Worm (Caenorhabditis elegans): ENCODE measurements around the gene let-2.

The let-2 gene

DNA sequence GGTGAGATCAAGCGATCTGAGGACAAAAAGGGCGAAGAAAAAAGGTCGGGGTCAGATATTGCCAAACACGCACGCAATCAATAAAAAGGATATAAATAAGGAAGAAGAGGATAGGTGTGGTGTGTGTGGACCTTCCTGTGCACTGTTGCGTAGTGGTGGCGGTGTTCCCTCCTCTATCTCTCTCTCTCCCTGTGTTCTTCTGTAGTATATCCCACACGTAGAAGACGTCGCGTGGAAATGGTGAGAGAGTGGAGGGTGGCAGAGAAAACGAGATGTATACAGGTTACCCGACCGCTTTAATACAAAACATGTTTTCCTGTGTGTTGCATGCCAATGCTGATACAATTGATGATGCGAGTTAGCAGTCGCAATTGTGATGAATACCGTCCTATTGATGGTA, 25.4 kb upstream of the let-2 start:
- TF ChIP-seq egl-27 (tag; optimal IDR thresholded peaks at IDR 0.05) (no peak), swsn-7 (tag; optimal IDR thresholded peaks at IDR 0.05) (no peak), ztf-11 (tag; optimal IDR thresholded peaks at IDR 0.05) (no peak), ces-1 (GFP tag; optimal IDR thresholded peaks at IDR 0.05) (no peak), fkh-4 (tag; optimal IDR thresholded peaks at IDR 0.05; ENCODE audit: borderline replicate concordance) (no peak), blmp-1 (tag; optimal IDR thresholded peaks at IDR 0.05) (peak; percentile 30), lin-14 (GFP tag; optimal IDR thresholded peaks at IDR 0.05) (peak; percentile 59), efl-3 (GFP tag; optimal IDR thresholded peaks at IDR 0.05) (no peak), nhr-85 (tag) (peak; percentile 68), ceh-82 (tag; optimal IDR thresholded peaks at IDR 0.05) (no peak), nhr-71 (tag; optimal IDR thresholded peaks at IDR 0.05) (no peak), snu-23 (GFP tag; optimal IDR thresholded peaks at IDR 0.05) (peak; percentile 11), sox-4 (tag; optimal IDR thresholded peaks at IDR 0.05) (no peak)

DNA sequence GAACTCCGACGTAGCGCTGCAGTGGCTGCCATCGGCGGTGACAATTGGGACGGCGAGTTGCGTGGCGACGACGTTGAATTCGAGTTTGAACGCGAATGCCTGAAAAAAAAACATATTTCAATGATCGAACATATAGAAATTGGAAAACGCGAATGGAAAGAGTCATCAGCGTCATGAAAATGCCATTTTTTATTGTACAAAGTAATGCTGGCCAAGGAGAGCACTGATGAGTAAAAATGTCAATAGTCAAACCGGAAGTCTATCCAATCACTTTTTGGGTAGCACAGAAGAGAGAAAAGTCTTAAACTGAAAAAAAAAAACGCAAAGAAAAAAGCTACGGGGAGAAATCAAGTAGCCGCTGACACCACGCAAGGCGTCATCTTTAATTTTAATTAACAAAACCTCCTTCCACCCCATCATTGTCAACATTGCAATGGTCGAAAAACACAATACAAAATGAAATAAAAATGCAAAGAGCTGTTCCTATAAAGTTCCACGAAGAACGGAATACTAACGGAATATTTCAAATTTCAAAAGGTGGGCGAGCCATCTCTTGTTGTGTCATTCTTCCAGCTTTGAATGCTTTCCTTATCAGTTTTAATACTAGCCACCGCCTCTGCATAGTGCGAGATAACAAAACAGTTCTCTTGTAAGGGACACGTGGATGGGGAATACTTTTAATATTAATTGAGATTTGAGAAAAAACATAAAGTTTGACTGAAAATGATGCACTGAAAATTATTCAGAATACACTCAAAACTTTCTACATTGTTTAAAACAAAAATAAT, 24.3 kb upstream of the let-2 start:
- TF ChIP-seq elt-2 (tag; optimal IDR thresholded peaks at IDR 0.05) (peak; percentile 47), skn-1 (tag; optimal IDR thresholded peaks at IDR 0.05) (no peak)

DNA sequence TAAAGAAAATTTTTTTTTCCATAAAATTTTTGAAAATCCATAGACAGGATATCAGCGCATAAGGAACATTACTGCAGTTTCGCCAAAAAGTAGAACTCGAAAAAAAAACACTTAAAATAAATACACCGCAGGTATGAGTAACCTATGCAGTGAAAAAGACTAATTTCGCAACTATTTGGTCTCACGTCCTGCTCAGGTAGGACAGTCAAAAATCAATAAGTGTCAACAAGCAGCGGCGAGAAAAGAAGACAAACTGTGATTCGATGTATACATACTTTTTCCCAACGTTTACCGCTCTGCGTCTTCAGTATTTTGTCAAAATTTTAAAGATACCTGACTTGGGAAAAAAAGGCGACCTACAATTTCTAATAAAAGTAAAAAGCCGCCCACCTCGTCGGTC, 22.8 kb upstream of the let-2 start:
- TF ChIP-seq rnt-1 (tag; optimal IDR thresholded peaks at IDR 0.05) = no peak
- TF ChIP-seq elt-2 (tag; optimal IDR thresholded peaks at IDR 0.05) = no peak

DNA sequence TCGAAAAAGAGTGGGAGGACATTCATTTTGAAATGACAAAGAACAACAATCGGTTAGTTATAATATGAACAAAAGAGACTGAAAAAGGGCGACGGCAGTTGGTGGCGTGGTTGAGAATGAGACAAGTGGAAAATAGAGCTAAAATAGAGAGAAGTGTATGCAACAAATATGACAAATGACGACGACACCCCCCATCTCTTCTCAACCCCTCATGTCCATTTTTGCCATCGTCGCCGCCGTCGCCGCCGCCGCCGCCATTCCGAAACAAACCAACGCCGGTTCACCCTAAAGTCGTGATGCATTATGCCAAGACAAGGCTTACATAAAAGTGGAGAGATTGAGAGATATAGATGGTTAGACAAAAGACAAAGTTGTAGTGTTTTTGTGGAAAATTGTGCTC, 20.1 kb upstream of the let-2 start:
- peak; percentile 41 for TF ChIP-seq lin-14 (GFP tag; optimal IDR thresholded peaks at IDR 0.05)
- no peak for TF ChIP-seq zip-4 (GFP tag; optimal IDR thresholded peaks at IDR 0.05)

DNA sequence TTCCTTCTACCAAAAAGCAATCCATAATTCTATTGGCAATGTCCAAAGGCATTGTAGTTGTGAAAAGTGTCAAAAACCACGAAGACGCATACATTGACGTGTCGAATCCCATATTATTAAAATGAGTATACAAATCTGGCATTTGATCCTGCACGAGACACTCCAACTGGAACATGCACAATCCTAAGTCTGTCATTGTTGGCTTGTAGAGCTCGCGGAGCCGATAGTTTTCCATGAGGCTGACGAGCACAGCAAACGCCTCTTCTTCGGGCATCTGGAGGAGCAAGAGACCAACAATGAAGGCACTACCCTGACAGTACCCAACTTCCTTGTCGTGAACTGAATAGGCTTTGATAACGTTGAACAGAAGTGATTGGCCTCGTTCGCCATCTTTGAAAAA, 17.5 kb upstream of the let-2 start:
- no peak for TF ChIP-seq isw-1 (GFP tag; IDR thresholded peaks at IDR 0.05)
- TF ChIP-seq zag-1 (tag; optimal IDR thresholded peaks at IDR 0.05) = no peak
- no peak for TF ChIP-seq efl-3 (GFP tag; optimal IDR thresholded peaks at IDR 0.05)
- TF ChIP-seq ztf-11 (tag; optimal IDR thresholded peaks at IDR 0.05) = no peak
- no peak for TF ChIP-seq ztf-4 (tag; optimal IDR thresholded peaks at IDR 0.05)
- no peak for TF ChIP-seq fkh-8 (tag; optimal IDR thresholded peaks at IDR 0.05)
- no peak for TF ChIP-seq egl-13 (tag; optimal IDR thresholded peaks at IDR 0.05)
- TF ChIP-seq fos-1 (tag; optimal IDR thresholded peaks at IDR 0.05) = no peak
- no peak for TF ChIP-seq blmp-1 (tag; optimal IDR thresholded peaks at IDR 0.05)
- TF ChIP-seq skn-1 (tag; optimal IDR thresholded peaks at IDR 0.05) = no peak
- no peak for TF ChIP-seq vab-15 (tag; optimal IDR thresholded peaks at IDR 0.05)
- TF ChIP-seq rnt-1 (tag; optimal IDR thresholded peaks at IDR 0.05) = no peak
- no peak for TF ChIP-seq swsn-7 (tag; optimal IDR thresholded peaks at IDR 0.05)
- TF ChIP-seq sox-4 (tag; optimal IDR thresholded peaks at IDR 0.05) = no peak

DNA sequence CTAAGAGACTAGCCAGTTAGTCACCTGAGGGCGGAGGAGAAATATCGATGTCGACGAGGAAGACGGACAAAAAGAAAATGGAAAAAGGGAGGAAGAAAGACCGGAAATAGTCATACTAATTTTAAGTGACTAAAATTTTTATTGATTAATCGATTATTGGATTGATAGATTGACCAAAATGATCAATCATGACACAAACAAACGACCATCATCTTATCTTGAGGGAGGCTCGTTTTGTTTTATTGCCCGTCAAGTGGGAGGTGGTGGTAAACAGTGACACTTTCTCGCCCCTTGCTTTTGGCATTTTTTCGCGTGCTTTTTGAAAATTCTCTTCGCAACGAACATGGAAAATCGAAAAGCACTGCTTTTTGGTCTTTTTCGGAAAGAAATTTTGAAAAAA, 15.7 kb upstream of the let-2 start:
- TF ChIP-seq elt-3 (tag; optimal IDR thresholded peaks at IDR 0.05) (peak in 1 of 6 experiments; percentile 53), nhr-71 (tag; optimal IDR thresholded peaks at IDR 0.05) (peak; percentile 28), unc-86 (tag; optimal IDR thresholded peaks at IDR 0.05) (no peak), tlp-1 (tag; optimal IDR thresholded peaks at IDR 0.05) (no peak), snu-23 (GFP tag; optimal IDR thresholded peaks at IDR 0.05) (peak; percentile 25), elt-2 (tag; optimal IDR thresholded peaks at IDR 0.05) (peak; percentile 40), efl-1 (optimal IDR thresholded peaks at IDR 0.05) (no peak), efl-1 (GFP tag; optimal IDR thresholded peaks at IDR 0.05 in 1 of 2) (peak in 1 of 2 experiments; percentile 76), pag-3 (tag; optimal IDR thresholded peaks at IDR 0.05; ENCODE audit: borderline replicate concordance, insufficient read depth) (no peak), nhr-19 (GFP tag; conservative IDR thresholded peaks at IDR 0.05) (peak; percentile 20; the same call in 1 of the 2 replicates), nhr-90 (tag; optimal IDR thresholded peaks at IDR 0.05; ENCODE audit: poor library complexity) (peak; percentile 48), lir-3 (tag; optimal IDR thresholded peaks at IDR 0.05; ENCODE audit: poor library complexity) (no peak), nhr-85 (tag) (peak; percentile 83), lin-35 (GFP tag; optimal IDR thresholded peaks at IDR 0.05) (peak in 1 of 2 experiments; percentile 38), nhr-47 (tag; optimal IDR thresholded peaks at IDR 0.05) (peak; percentile 20), nhr-20 (tag; optimal IDR thresholded peaks at IDR 0.05) (peak; percentile 10), rnt-1 (tag; optimal IDR thresholded peaks at IDR 0.05) (no peak), lin-14 (GFP tag; optimal IDR thresholded peaks at IDR 0.05) (peak; percentile 51), mep-1 (tag; optimal IDR thresholded peaks at IDR 0.05) (peak; percentile 13)
